Fruit fly (Drosophila melanogaster) whole organism, embryonic: ENCODE measurements around the gene ph-p.

Experiments used
- Aef1 ChIP-seq: fragments of 200-800 bp; sonication (Bioruptor generic); IDR thresholded peaks from 3 replicates; pipeline ENCODE4 v1.3.6; 2022; ENCODE audit warnings: missing biosample characterization, missing genetic modification characterization
- Atf3 ChIP-seq: fragments of 200-800 bp; sonication (Bioruptor generic); optimal IDR thresholded peaks from 3 replicates; lab custom pipeline; 2016; ENCODE audit warnings: missing biosample characterization, missing genetic modification characterization
- Bteb2 ChIP-seq: fragments of 200-800 bp; sonication (Bioruptor generic); optimal IDR thresholded peaks from 2 replicates; lab custom pipeline; 2016; ENCODE audit warnings: missing biosample characterization, missing genetic modification characterization
- CG10147 ChIP-seq: fragments of 200-800 bp; sonication (Bioruptor generic); optimal IDR thresholded peaks from 2 replicates; lab custom pipeline; 2019; ENCODE audit warnings: missing biosample characterization, mild to moderate bottlenecking, missing genetic modification characterization, moderate library complexity
- CG10209 ChIP-seq: fragments of 200-800 bp; sonication (Bioruptor generic); optimal IDR thresholded peaks from 3 replicates; lab custom pipeline; 2017; ENCODE audit warnings: missing biosample characterization, mild to moderate bottlenecking, missing genetic modification characterization, missing genetic modification reagents
- CG10321 ChIP-seq: fragments of 200-800 bp; sonication (Bioruptor generic); IDR thresholded peaks from 2 replicates; pipeline ENCODE4 v1.3.6; 2022; ENCODE audit warnings: missing biosample characterization, missing genetic modification characterization
- CG10543 ChIP-seq: fragments of 200-800 bp; sonication (Bioruptor generic); optimal IDR thresholded peaks from 3 replicates; lab custom pipeline; 2017; ENCODE audit warnings: missing biosample characterization, mild to moderate bottlenecking, missing genetic modification characterization, moderate library complexity
- CG11247 ChIP-seq: fragments of 200-800 bp; sonication (Bioruptor generic); IDR thresholded peaks from 2 replicates; pipeline ENCODE4 v1.3.6; 2022; ENCODE audit warnings: missing biosample characterization, missing genetic modification characterization
- CG12219 ChIP-seq: fragments of 200-800 bp; sonication (Bioruptor generic); optimal IDR thresholded peaks from 3 replicates; lab custom pipeline; 2018; ENCODE audit warnings: missing biosample characterization, mild to moderate bottlenecking, missing genetic modification characterization
- CG12299 ChIP-seq: fragments of 200-800 bp; sonication (Bioruptor generic); optimal IDR thresholded peaks from 2 replicates; lab custom pipeline; 2018; ENCODE audit warnings: missing biosample characterization, mild to moderate bottlenecking, missing genetic modification characterization
- CG13894 ChIP-seq: fragments of 200-800 bp; sonication (Bioruptor generic); optimal IDR thresholded peaks from 3 replicates; lab custom pipeline; 2018; ENCODE audit warnings: missing biosample characterization, mild to moderate bottlenecking, missing genetic modification characterization, moderate library complexity
- CG14860 ChIP-seq: fragments of 200-800 bp; sonication (Bioruptor generic); IDR thresholded peaks from 3 replicates; pipeline ENCODE4 v1.3.6; 2022; ENCODE audit warnings: missing biosample characterization, missing genetic modification characterization; ENCODE audit not compliant: partially characterized antibody
- CG2712 ChIP-seq: fragments of 200-800 bp; optimal IDR thresholded peaks from 3 replicates; lab custom pipeline; 2019; ENCODE audit warnings: missing biosample characterization, mild to moderate bottlenecking, missing genetic modification characterization, moderate library complexity
- CG30403 ChIP-seq: fragments of 200-800 bp; sonication (Bioruptor generic); optimal IDR thresholded peaks from 3 replicates; lab custom pipeline; 2016; ENCODE audit warnings: missing biosample characterization, missing genetic modification characterization
- CG4707 ChIP-seq: fragments of 200-800 bp; sonication (Bioruptor generic); optimal IDR thresholded peaks from 2 replicates; lab custom pipeline; 2018; ENCODE audit warnings: missing biosample characterization, mild to moderate bottlenecking, missing genetic modification characterization, moderate library complexity
- CG5953 ChIP-seq: fragments of 200-800 bp; sonication (Bioruptor generic); IDR thresholded peaks from 2 replicates; pipeline ENCODE4 v1.3.6; 2022; ENCODE audit warnings: missing biosample characterization, missing genetic modification characterization
- CG7271 ChIP-seq: fragments of 200-800 bp; sonication (Bioruptor generic); optimal IDR thresholded peaks from 2 replicates; lab custom pipeline; 2018; ENCODE audit warnings: missing biosample characterization, mild to moderate bottlenecking, missing genetic modification characterization, moderate library complexity
- CG7786 ChIP-seq: fragments of 200-800 bp; sonication (Bioruptor generic); optimal IDR thresholded peaks from 2 replicates; lab custom pipeline; 2016; ENCODE audit warnings: missing biosample characterization, missing genetic modification characterization
- CG9437 ChIP-seq: fragments of 200-800 bp; sonication (Bioruptor generic); optimal IDR thresholded peaks from 2 replicates; lab custom pipeline; 2018; ENCODE audit warnings: missing biosample characterization, mild to moderate bottlenecking, missing genetic modification characterization
- CG9797 ChIP-seq: fragments of 200-800 bp; sonication (Bioruptor generic); optimal IDR thresholded peaks from 3 replicates; lab custom pipeline; 2018; ENCODE audit warnings: missing biosample characterization, mild to moderate bottlenecking, missing genetic modification characterization
- CG9876 ChIP-seq: fragments of 200-800 bp; sonication (Bioruptor generic); optimal IDR thresholded peaks from 2 replicates; lab custom pipeline; 2016; ENCODE audit warnings: missing biosample characterization, missing genetic modification characterization
- Dad ChIP-seq: fragments of 200-800 bp; sonication (Bioruptor generic); optimal IDR thresholded peaks from 3 replicates; lab custom pipeline; 2016; ENCODE audit warnings: missing biosample characterization, missing genetic modification characterization
- Dek ChIP-seq: fragments of 200-800 bp; sonication (Bioruptor generic); optimal IDR thresholded peaks from 3 replicates; lab custom pipeline; 2019; ENCODE audit warnings: missing biosample characterization, mild to moderate bottlenecking, missing genetic modification characterization, moderate library complexity
- Dp ChIP-seq: fragments of 200-800 bp; sonication (Bioruptor generic); optimal IDR thresholded peaks from 2 replicates; lab custom pipeline; 2018; ENCODE audit warnings: missing biosample characterization, mild to moderate bottlenecking, missing genetic modification characterization, moderate library complexity
- E2f2 ChIP-seq: fragments of 200-800 bp; sonication (Bioruptor generic); IDR thresholded peaks from 2 replicates; pipeline ENCODE4 v1.3.6; 2022; ENCODE audit warnings: missing biosample characterization, missing genetic modification characterization
- Gsc ChIP-seq: fragments of 200-800 bp; sonication (Bioruptor generic); IDR thresholded peaks from 2 replicates; pipeline ENCODE4 v1.3.6; 2022; ENCODE audit warnings: missing biosample characterization, missing genetic modification characterization
- HLH4C ChIP-seq: fragments of 200-800 bp; sonication (Bioruptor generic); IDR thresholded peaks from 3 replicates; pipeline ENCODE4 v1.3.6; 2022; ENCODE audit warnings: missing biosample characterization, missing genetic modification characterization; ENCODE audit not compliant: partially characterized antibody
- MBD-R2 ChIP-seq: fragments of 200-800 bp; sonication (Bioruptor generic); IDR thresholded peaks from 2 replicates; pipeline ENCODE4 v1.3.6; 2022; ENCODE audit warnings: missing biosample characterization, missing genetic modification characterization
- Nf-YC ChIP-seq: fragments of 200-800 bp; optimal IDR thresholded peaks from 3 replicates; lab custom pipeline; 2019; ENCODE audit warnings: missing biosample characterization, mild to moderate bottlenecking, missing genetic modification characterization, moderate library complexity
- Oaz ChIP-seq: fragments of 200-800 bp; sonication (Bioruptor generic); IDR thresholded peaks from 2 replicates; pipeline ENCODE4 v1.3.6; 2022; ENCODE audit warnings: missing biosample characterization, missing genetic modification characterization
- Ptx1 ChIP-seq: fragments of 200-800 bp; sonication (Bioruptor generic); IDR thresholded peaks from 2 replicates; pipeline ENCODE4 v1.3.6; 2022; ENCODE audit warnings: missing biosample characterization, missing genetic modification characterization
- Ravus ChIP-seq: fragments of 200-800 bp; sonication (Bioruptor generic); IDR thresholded peaks from 2 replicates; pipeline ENCODE4 v1.3.6; 2022; ENCODE audit warnings: missing biosample characterization, missing genetic modification characterization
- Sox100B ChIP-seq: fragments of 200-800 bp; sonication (Bioruptor generic); optimal IDR thresholded peaks from 3 replicates; lab custom pipeline; 2018; ENCODE audit warnings: missing biosample characterization, mild to moderate bottlenecking, missing genetic modification characterization
- bigmax ChIP-seq: fragments of 200-800 bp; sonication (Bioruptor generic); optimal IDR thresholded peaks from 2 replicates; lab custom pipeline; 2018; ENCODE audit warnings: missing biosample characterization, mild to moderate bottlenecking, missing genetic modification characterization
- dati ChIP-seq: fragments of 200-800 bp; sonication (Bioruptor generic); IDR thresholded peaks from 2 replicates; pipeline ENCODE4 v1.3.6; 2022; ENCODE audit warnings: missing biosample characterization, missing genetic modification characterization
- gcm ChIP-seq: fragments of 200-800 bp; sonication (Bioruptor generic); optimal IDR thresholded peaks from 2 replicates; lab custom pipeline; 2019; ENCODE audit warnings: missing biosample characterization, mild to moderate bottlenecking, missing genetic modification characterization, moderate library complexity
- her ChIP-seq: fragments of 200-800 bp; sonication (Bioruptor generic); optimal IDR thresholded peaks from 2 replicates; lab custom pipeline; 2016; ENCODE audit warnings: missing biosample characterization, missing genetic modification characterization
- hkb ChIP-seq, 2 experiments: fragments of 200-800 bp in 1 of 2; fragments of >200 bp in 1 of 2; sonication (Bioruptor generic) in 1 of 2; IDR thresholded peaks in 1 of 2; optimal IDR thresholded peaks in 1 of 2; 2 replicates each; pipeline versions ENCODE4 v1.3.6 to Lab custom; 2017 to 2022; ENCODE audit warnings: missing biosample characterization in 1 of 2, missing genetic modification characterization in 1 of 2
- jing ChIP-seq: fragments of 200-800 bp; sonication (Bioruptor generic); optimal IDR thresholded peaks from 2 replicates; lab custom pipeline; 2018; ENCODE audit warnings: missing biosample characterization, mild to moderate bottlenecking, missing genetic modification characterization
- kay ChIP-seq: fragments of 200-800 bp; sonication (Bioruptor generic); optimal IDR thresholded peaks from 2 replicates; lab custom pipeline; 2016; ENCODE audit warnings: missing biosample characterization, missing genetic modification characterization
- lab ChIP-seq: fragments of 200-800 bp; sonication (Bioruptor generic); optimal IDR thresholded peaks from 3 replicates; lab custom pipeline; 2017; ENCODE audit warnings: missing biosample characterization, missing genetic modification characterization, mild to moderate bottlenecking, moderate library complexity, missing genetic modification reagents
- lola ChIP-seq, 3 experiments: fragments of >200 bp in 2 of 3; fragments of 200-800 bp in 1 of 3; sonication (Bioruptor generic) in 1 of 3; optimal IDR thresholded peaks; 2 replicates each; lab custom pipeline; 2017 to 2019; ENCODE audit warnings: missing biosample characterization in 3 of 3, missing genetic modification characterization in 3 of 3, mild to moderate bottlenecking in 1 of 3, moderate library complexity in 1 of 3
- mld ChIP-seq: fragments of 200-800 bp; sonication (Bioruptor generic); IDR thresholded peaks from 3 replicates; pipeline ENCODE4 v1.3.6; 2022; ENCODE audit warnings: missing biosample characterization, missing genetic modification characterization; ENCODE audit not compliant: partially characterized antibody
- nmo ChIP-seq: fragments of 200-800 bp; sonication (Bioruptor generic); optimal IDR thresholded peaks from 2 replicates; lab custom pipeline; 2018; ENCODE audit warnings: missing biosample characterization, mild to moderate bottlenecking, missing genetic modification characterization, moderate library complexity
- sd ChIP-seq: fragments of 200-800 bp; sonication (Bioruptor generic); optimal IDR thresholded peaks from 3 replicates; lab custom pipeline; 2018; ENCODE audit warnings: missing biosample characterization, mild to moderate bottlenecking, missing genetic modification characterization, moderate library complexity
- sim ChIP-seq: fragments of 200-800 bp; sonication (Bioruptor generic); IDR thresholded peaks from 2 replicates; pipeline ENCODE4 v1.3.6; 2022; ENCODE audit warnings: missing biosample characterization, missing genetic modification characterization
- sob ChIP-seq: fragments of 200-800 bp; sonication (Bioruptor generic); IDR thresholded peaks from 2 replicates; pipeline ENCODE4 v1.3.6; 2022; ENCODE audit warnings: missing biosample characterization, missing genetic modification characterization
- wek ChIP-seq: fragments of 200-800 bp; sonication (Bioruptor generic); optimal IDR thresholded peaks from 3 replicates; lab custom pipeline; 2018; ENCODE audit warnings: missing biosample characterization, mild to moderate bottlenecking, missing genetic modification characterization, moderate library complexity

ph-p gene

dm6 chrX:2080367-2080927 lies 57.7 kb downstream of the ph-p start, which contains the start of the genes CG16903 and Unc-76 (continued):
- TF ChIP-seq Gsc (GFP tag; lab: Robert Waterston, UW), result no peak
- TF ChIP-seq Dp, result peak; percentile 65
- peak; percentile 69 for TF ChIP-seq E2f2
- peak; percentile 32 for TF ChIP-seq CG12219
- TF ChIP-seq sim, result no peak
- no peak for TF ChIP-seq Ravus (GFP tag; lab: Robert Waterston, UW)
- no peak for TF ChIP-seq Sox100B (GFP tag; lab: Kevin White, UChicago)
- TF ChIP-seq Dek, result peak; percentile 65
- TF ChIP-seq sob (GFP tag; lab: Robert Waterston, UW), result peak; percentile 71
- peak; percentile 72 for TF ChIP-seq CG2712 (tag; lab: Kevin White, UChicago)
- no peak for TF ChIP-seq Oaz (GFP tag; lab: Robert Waterston, UW)
- TF ChIP-seq CG10209 (GFP tag; lab: Kevin White, UChicago), result no peak
- peak; percentile 87 for TF ChIP-seq CG13894
- TF ChIP-seq CG7786 (GFP tag; lab: Kevin White, UChicago), result peak; percentile 18
- TF ChIP-seq Aef1 (GFP tag; lab: Robert Waterston, UW), result no peak
- no peak for TF ChIP-seq Ptx1 (GFP tag; lab: Robert Waterston, UW)
- TF ChIP-seq MBD-R2 (GFP tag; lab: Robert Waterston, UW), result peak; percentile 86
- TF ChIP-seq nmo (GFP tag; lab: Kevin White, UChicago), result peak; percentile 70
- no peak for TF ChIP-seq CG9876 (GFP tag; lab: Kevin White, UChicago)
- TF ChIP-seq CG10543 (GFP tag; lab: Kevin White, UChicago), result peak; percentile 55
- peak; percentile 20 for TF ChIP-seq CG7271 (tag; lab: Kevin White, UChicago)
- peak; percentile 60 for TF ChIP-seq wek (GFP tag; lab: Kevin White, UChicago)
- TF ChIP-seq CG14860, result no peak; the same call in 2 of the 3 replicates
- peak; percentile 40 for TF ChIP-seq CG4707 (GFP tag; lab: Kevin White, UChicago)
- TF ChIP-seq CG30403 (GFP tag; lab: Kevin White, UChicago), result peak; percentile 14
- no peak for TF ChIP-seq Atf3 (GFP tag; lab: Kevin White, UChicago)
- TF ChIP-seq CG12299 (tag; lab: Kevin White, UChicago), result peak; percentile 51
- TF ChIP-seq her (GFP tag; lab: Kevin White, UChicago), result peak; percentile 58
- peak; percentile 61 for TF ChIP-seq hkb (optimal IDR thresholded peaks at IDR 0.05; lab: Kevin White, UChicago)
- TF ChIP-seq hkb (GFP tag; IDR thresholded peaks at IDR 0.05; lab: Robert Waterston, UW), result peak; percentile 65
- TF ChIP-seq Dad (GFP tag; lab: Kevin White, UChicago), result peak; percentile 24
- TF ChIP-seq CG11247, result no peak
- TF ChIP-seq jing (GFP tag; lab: Kevin White, UChicago), result no peak
- 0 out of 2 replicates have a peak, but pooled peaks have one; percentile 23 for TF ChIP-seq CG10321 (GFP tag; lab: Robert Waterston, UW)

- no peak for TF ChIP-seq Bteb2 (GFP tag; lab: Kevin White, UChicago)
- TF ChIP-seq mld (GFP tag; lab: Robert Waterston, UW), result no peak
- no peak for TF ChIP-seq CG5953 (GFP tag; lab: Robert Waterston, UW)
- peak; percentile 87 for TF ChIP-seq Nf-YC (tag; lab: Kevin White, UChicago)
- TF ChIP-seq lab (GFP tag; lab: Kevin White, UChicago), result no peak
- no peak for TF ChIP-seq gcm (GFP tag; lab: Kevin White, UChicago)
- no peak for TF ChIP-seq lola (GFP tag; optimal IDR thresholded peaks at IDR 0.05; lab: Kevin White, UChicago)
- no peak for TF ChIP-seq dati (GFP tag; lab: Robert Waterston, UW)
- no peak for TF ChIP-seq CG10147 (GFP tag; lab: Kevin White, UChicago)
- TF ChIP-seq kay (GFP tag; lab: Kevin White, UChicago), result peak; percentile 49
- peak; percentile 45 for TF ChIP-seq CG9797 (GFP tag; lab: Kevin White, UChicago)
- TF ChIP-seq sd (tag; lab: Kevin White, UChicago), result no peak
- no peak for TF ChIP-seq CG9437 (GFP tag; lab: Kevin White, UChicago)
- no peak for TF ChIP-seq HLH4C (GFP tag; lab: Robert Waterston, UW)
- TF ChIP-seq bigmax (GFP tag; lab: Kevin White, UChicago), result no peak
Measured at dm6 chrX:2076412-2077357, 61.5 kb downstream of the ph-p start, which contains the start of gene CG4025. TSS of gene CG4025 (plus strand) at chrX:2076966.
